Fruit fly (Drosophila melanogaster) Kc167 (cell line): Measurements from ENCODE around the gene CG5556.

Source experiments
- Myc ChIP-seq: fragments of >200 bp; optimal IDR thresholded peaks from 2 replicates; lab custom pipeline; 2017; ENCODE audit warnings: missing external identifiers
- psq ChIP-seq: fragments of >200 bp; optimal IDR thresholded peaks from 2 replicates; lab custom pipeline; 2017; ENCODE audit warnings: missing external identifiers

dm6 chr2L:1354009-1354408 lies 1.3 kb upstream of the CG5556 start, which contains the start of gene CG5561:
- TF ChIP-seq Myc (lab: Kevin White, UChicago) (no peak), psq (lab: Kevin White, UChicago) (no peak)
